Fruit fly (Drosophila melanogaster) whole organism, prepupa: ENCODE results near the gene CG5455.

Source experiments
- Blimp-1 ChIP-seq: fragments of 200-800 bp; sonication (Bioruptor generic); optimal IDR thresholded peaks from 3 replicates; lab custom pipeline; 2017; ENCODE audit warnings: missing biosample characterization, missing genetic modification characterization, mild to moderate bottlenecking, moderate library complexity, missing genetic modification reagents
- CG10631 ChIP-seq: fragments of 200-800 bp; sonication (Bioruptor generic); optimal IDR thresholded peaks from 2 replicates; lab custom pipeline; 2016; ENCODE audit warnings: missing biosample characterization, missing genetic modification characterization
- CG10669 ChIP-seq: fragments of 200-800 bp; sonication (Bioruptor generic); optimal IDR thresholded peaks from 3 replicates; lab custom pipeline; 2018; ENCODE audit warnings: missing biosample characterization, mild to moderate bottlenecking, missing genetic modification characterization, moderate library complexity
- CG11294 ChIP-seq: fragments of 200-800 bp; sonication (Bioruptor generic); IDR thresholded peaks from 2 replicates; pipeline ENCODE4 v1.3.6; 2022; ENCODE audit warnings: missing biosample characterization, missing genetic modification characterization
- CG11762 ChIP-seq: fragments of 200-800 bp; sonication (Bioruptor generic); optimal IDR thresholded peaks from 3 replicates; lab custom pipeline; 2016; ENCODE audit warnings: missing biosample characterization, missing genetic modification characterization; ENCODE audit not compliant: insufficient read depth
- CG15336 ChIP-seq: fragments of 200-800 bp; sonication (Bioruptor generic); IDR thresholded peaks from 2 replicates; pipeline ENCODE4 v1.3.6; 2022; ENCODE audit warnings: missing biosample characterization, missing genetic modification characterization
- CG1621 ChIP-seq: fragments of 200-800 bp; sonication (Bioruptor generic); optimal IDR thresholded peaks from 3 replicates; lab custom pipeline; 2018; ENCODE audit warnings: missing biosample characterization, mild to moderate bottlenecking, missing genetic modification characterization
- CG16779 ChIP-seq: fragments of 200-800 bp; sonication (Bioruptor generic); optimal IDR thresholded peaks from 3 replicates; lab custom pipeline; 2017; ENCODE audit warnings: missing biosample characterization, mild to moderate bottlenecking, missing genetic modification characterization
- CG3032 ChIP-seq: fragments of 200-800 bp; optimal IDR thresholded peaks from 2 replicates; lab custom pipeline; 2019; ENCODE audit warnings: missing biosample characterization, mild to moderate bottlenecking, missing genetic modification characterization, moderate library complexity
- CG34406 ChIP-seq: fragments of 200-800 bp; sonication (Bioruptor generic); optimal IDR thresholded peaks from 3 replicates; lab custom pipeline; 2016; ENCODE audit warnings: missing biosample characterization, missing genetic modification characterization
- CG4318 ChIP-seq: fragments of 200-800 bp; sonication (Bioruptor generic); optimal IDR thresholded peaks from 3 replicates; lab custom pipeline; 2017; ENCODE audit warnings: missing biosample characterization, mild to moderate bottlenecking, missing genetic modification characterization
- CG6163 ChIP-seq: fragments of 200-800 bp; sonication (Bioruptor generic); IDR thresholded peaks from 3 replicates; pipeline ENCODE4 v1.3.6; 2022; ENCODE audit warnings: missing biosample characterization, missing genetic modification characterization
- CG6276 ChIP-seq: fragments of 200-800 bp; sonication (Bioruptor generic); optimal IDR thresholded peaks from 2 replicates; lab custom pipeline; 2017; ENCODE audit warnings: missing biosample characterization, mild to moderate bottlenecking, missing genetic modification characterization
- CG6792 ChIP-seq: fragments of 200-800 bp; sonication (Bioruptor generic); optimal IDR thresholded peaks from 3 replicates; lab custom pipeline; 2016; ENCODE audit warnings: missing biosample characterization, missing genetic modification characterization
- CG6808 ChIP-seq: fragments of 200-800 bp; sonication (Bioruptor generic); optimal IDR thresholded peaks from 3 replicates; lab custom pipeline; 2017; ENCODE audit warnings: missing biosample characterization, missing genetic modification characterization, mild to moderate bottlenecking, moderate library complexity, missing genetic modification reagents
- CG7368 ChIP-seq: fragments of 200-800 bp; sonication (Bioruptor generic); optimal IDR thresholded peaks from 3 replicates; lab custom pipeline; 2016; ENCODE audit warnings: missing biosample characterization, missing genetic modification characterization
- CG8119 ChIP-seq: fragments of 200-800 bp; sonication (Bioruptor generic); IDR thresholded peaks from 3 replicates; pipeline ENCODE4 v1.3.6; 2022; ENCODE audit warnings: missing biosample characterization, missing genetic modification characterization
- CG8632 ChIP-seq: fragments of 200-800 bp; sonication (Bioruptor generic); optimal IDR thresholded peaks from 3 replicates; lab custom pipeline; 2016; ENCODE audit warnings: missing biosample characterization, missing genetic modification characterization
- Eip78C ChIP-seq: fragments of 200-800 bp; sonication (Bioruptor generic); peaks from one replicate; lab custom pipeline; 2016; ENCODE audit warnings: missing biosample characterization, missing genetic modification characterization
- Ets21C ChIP-seq: fragments of 200-800 bp; sonication (Bioruptor generic); optimal IDR thresholded peaks from 3 replicates; lab custom pipeline; 2016; ENCODE audit warnings: missing biosample characterization, missing genetic modification characterization
- Ets96B ChIP-seq: fragments of 200-800 bp; optimal IDR thresholded peaks from 2 replicates; lab custom pipeline; 2019; ENCODE audit warnings: missing biosample characterization, mild to moderate bottlenecking, missing genetic modification characterization, moderate library complexity
- Gug ChIP-seq: fragments of 200-800 bp; sonication (Bioruptor generic); IDR thresholded peaks from 2 replicates; pipeline ENCODE4 v1.3.6; 2022; ENCODE audit warnings: missing biosample characterization, missing genetic modification characterization
- Hr38 ChIP-seq: sonication (Bioruptor generic); optimal IDR thresholded peaks from 2 replicates; lab custom pipeline; 2016; ENCODE audit warnings: missing biosample characterization, missing genetic modification characterization
- Hr39 ChIP-seq: fragments of 200-800 bp; sonication (Bioruptor generic); optimal IDR thresholded peaks from 2 replicates; lab custom pipeline; 2016; ENCODE audit warnings: missing biosample characterization, missing genetic modification characterization
- Hr4 ChIP-seq: fragments of 200-800 bp; sonication (Bioruptor generic); optimal IDR thresholded peaks from 3 replicates; lab custom pipeline; 2016; ENCODE audit warnings: missing biosample characterization, missing genetic modification characterization
- Smox ChIP-seq: fragments of 200-800 bp; sonication (Bioruptor generic); optimal IDR thresholded peaks from 3 replicates; lab custom pipeline; 2016; ENCODE audit warnings: missing biosample characterization, missing genetic modification characterization
- Sox14 ChIP-seq: fragments of 200-800 bp; sonication (Bioruptor generic); optimal IDR thresholded peaks from 3 replicates; lab custom pipeline; 2016; ENCODE audit warnings: missing biosample characterization, missing genetic modification characterization
- Sox15 ChIP-seq: fragments of 200-800 bp; sonication (Bioruptor generic); optimal IDR thresholded peaks from 3 replicates; lab custom pipeline; 2016; ENCODE audit warnings: missing biosample characterization, missing genetic modification characterization
- achi ChIP-seq: fragments of 200-800 bp; sonication (Bioruptor generic); optimal IDR thresholded peaks from 3 replicates; lab custom pipeline; 2016; ENCODE audit warnings: missing biosample characterization, missing genetic modification characterization
- acj6 ChIP-seq: fragments of 200-800 bp; sonication (Bioruptor generic); optimal IDR thresholded peaks from 3 replicates; lab custom pipeline; 2016; ENCODE audit warnings: missing biosample characterization, missing genetic modification characterization
- dac ChIP-seq: fragments of 200-800 bp; sonication (Bioruptor generic); optimal IDR thresholded peaks from 2 replicates; lab custom pipeline; 2017; ENCODE audit warnings: missing biosample characterization, mild to moderate bottlenecking, missing genetic modification characterization
- dsx ChIP-seq: fragments of 200-800 bp; optimal IDR thresholded peaks from 3 replicates; lab custom pipeline; 2019; ENCODE audit warnings: missing biosample characterization, mild to moderate bottlenecking, missing genetic modification characterization, moderate library complexity; ENCODE audit not compliant: poor library complexity, severe bottlenecking
- eg ChIP-seq: fragments of 200-800 bp; sonication (Bioruptor generic); IDR thresholded peaks from 3 replicates; pipeline ENCODE4 v1.3.6; 2022; ENCODE audit warnings: missing biosample characterization, missing genetic modification characterization
- fd59A ChIP-seq: fragments of 200-800 bp; sonication (Bioruptor generic); optimal IDR thresholded peaks from 2 replicates; lab custom pipeline; 2017; ENCODE audit warnings: missing biosample characterization, mild to moderate bottlenecking, missing genetic modification characterization, missing genetic modification reagents
- fd85E ChIP-seq: fragments of 200-800 bp; sonication (Bioruptor generic); optimal IDR thresholded peaks from 3 replicates; lab custom pipeline; 2016; ENCODE audit warnings: missing biosample characterization, missing genetic modification characterization
- fkh ChIP-seq: fragments of 200-800 bp; sonication (Bioruptor generic); optimal IDR thresholded peaks from 3 replicates; lab custom pipeline; 2017; ENCODE audit warnings: missing biosample characterization, mild to moderate bottlenecking, missing genetic modification characterization, moderate library complexity
- pdm3 ChIP-seq: fragments of 200-800 bp; sonication (Bioruptor generic); optimal IDR thresholded peaks from 3 replicates; lab custom pipeline; 2016; ENCODE audit warnings: missing biosample characterization, missing genetic modification characterization
- salr ChIP-seq, 2 experiments: fragments of 200-800 bp; sonication (Bioruptor generic); optimal IDR thresholded peaks; 3 replicates each; lab custom pipeline; 2016 to 2018; ENCODE audit warnings: missing biosample characterization in 2 of 2, missing genetic modification characterization in 2 of 2, mild to moderate bottlenecking in 1 of 2
- spab ChIP-seq: fragments of 200-800 bp; sonication (Bioruptor generic); optimal IDR thresholded peaks from 2 replicates; lab custom pipeline; 2017; ENCODE audit warnings: missing biosample characterization, mild to moderate bottlenecking, missing genetic modification characterization, missing genetic modification reagents
- svp ChIP-seq: fragments of 200-800 bp; sonication (Bioruptor generic); peaks from one replicate; lab custom pipeline; 2016; ENCODE audit warnings: missing biosample characterization, missing genetic modification characterization

CG5455 gene

DNA sequence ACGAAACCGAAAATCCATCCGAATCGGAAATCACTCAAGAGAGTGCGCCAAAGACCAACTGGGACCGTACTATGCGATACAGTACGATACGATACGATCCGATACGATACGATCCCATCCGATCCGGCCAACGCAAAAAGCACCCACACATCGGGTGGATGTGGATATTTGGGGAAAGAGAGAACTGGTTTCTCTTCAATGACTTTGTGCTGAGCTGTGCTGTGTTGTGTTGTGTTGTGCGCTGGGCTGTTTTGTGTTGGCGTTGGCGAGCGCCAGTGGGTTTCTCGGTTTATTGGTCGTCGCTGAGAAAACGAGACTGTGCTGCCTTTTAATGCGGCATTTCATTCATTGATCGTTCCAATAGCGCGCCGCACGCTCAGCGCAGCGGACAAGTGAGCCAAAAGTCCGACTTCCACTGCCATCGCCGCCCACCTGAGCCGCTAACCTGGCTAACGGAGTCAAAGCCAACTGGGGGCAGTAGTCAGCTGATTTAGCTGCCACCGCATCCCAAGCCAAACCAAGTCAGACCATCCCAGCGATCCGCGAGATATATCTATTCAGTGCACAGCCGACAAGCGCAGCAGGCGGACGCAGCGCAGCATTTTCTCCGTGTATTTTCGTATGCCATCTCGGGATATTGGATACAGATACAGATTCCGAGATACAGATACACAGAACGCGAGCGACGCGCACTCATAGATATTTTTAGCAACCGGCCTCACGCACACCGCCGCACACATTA, 20.7 kb upstream of the CG5455 start, which contains the start of gene tx (continued):
- no peak for TF ChIP-seq spab (GFP tag; lab: Kevin White, UChicago)
- TF ChIP-seq Sox14 = no peak
- no peak for TF ChIP-seq achi (GFP tag; lab: Kevin White, UChicago)
- no peak for TF ChIP-seq Gug (GFP tag; lab: Robert Waterston, UW)
- no peak for TF ChIP-seq CG10631 (GFP tag; lab: Kevin White, UChicago)
- no peak for TF ChIP-seq CG3032 (tag; lab: Kevin White, UChicago)
- no peak for TF ChIP-seq Hr38
- no peak for TF ChIP-seq pdm3 (GFP tag; lab: Kevin White, UChicago)
- no peak for TF ChIP-seq Ets21C (GFP tag; lab: Kevin White, UChicago)
- no peak for TF ChIP-seq Hr39
- no peak for TF ChIP-seq fd59A
- TF ChIP-seq CG11294 = no peak
- TF ChIP-seq CG8119 (GFP tag; lab: Robert Waterston, UW) = no peak
- peak; percentile 73 for TF ChIP-seq Blimp-1 (GFP tag; lab: Kevin White, UChicago)
- TF ChIP-seq Smox (GFP tag; lab: Kevin White, UChicago) = no peak

DNA sequence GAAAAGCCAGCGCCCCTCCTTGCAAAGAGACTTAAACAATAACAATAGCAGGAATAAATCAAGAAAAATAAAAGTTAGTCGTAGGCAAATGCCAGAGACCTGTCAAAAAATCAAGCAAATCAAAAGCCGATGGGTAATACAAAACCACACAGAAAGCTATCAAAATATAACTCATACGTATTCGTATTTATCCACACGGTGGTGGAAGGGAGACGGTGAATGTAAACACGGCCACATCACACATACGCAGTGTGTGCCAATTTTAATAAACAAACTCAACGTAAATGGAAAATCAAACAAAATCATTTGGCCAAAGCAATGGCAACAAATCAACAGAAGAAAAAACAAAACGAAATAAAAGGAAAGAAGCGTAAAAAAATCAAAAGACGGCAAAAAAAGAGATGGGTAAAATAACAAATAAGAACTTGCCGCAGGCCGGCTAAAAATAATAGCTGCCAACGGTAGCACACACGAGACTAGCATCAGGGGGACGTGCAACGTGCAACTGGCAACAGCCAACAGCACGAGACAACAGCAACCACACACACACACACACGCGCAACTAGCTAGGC, 18.6 kb upstream of the CG5455 start:
- TF ChIP-seq dac (GFP tag; lab: Kevin White, UChicago) = no peak
- peak; percentile 14 for TF ChIP-seq dsx (GFP tag; lab: Kevin White, UChicago)
- peak; percentile 65 for TF ChIP-seq CG15336 (GFP tag; lab: Robert Waterston, UW)
- peak; percentile 51; the same call in 2 of the 3 replicates for TF ChIP-seq CG6163 (GFP tag; lab: Robert Waterston, UW)
- no peak for TF ChIP-seq CG6792 (GFP tag; lab: Kevin White, UChicago)
- TF ChIP-seq eg (GFP tag; lab: Robert Waterston, UW) = peak; percentile 72; the same call in 2 of the 3 replicates
- peak; percentile 55 for TF ChIP-seq CG8119 (GFP tag; lab: Robert Waterston, UW)
- peak; percentile 76 for TF ChIP-seq CG6276
- TF ChIP-seq fkh (GFP tag; lab: Kevin White, UChicago) = peak; percentile 17
- no peak for TF ChIP-seq CG7368
- TF ChIP-seq CG16779 (tag; lab: Kevin White, UChicago) = peak; percentile 11
- peak; percentile 3 for TF ChIP-seq spab (GFP tag; lab: Kevin White, UChicago)
- peak; percentile 5 for TF ChIP-seq CG6808 (GFP tag; lab: Kevin White, UChicago)

DNA sequence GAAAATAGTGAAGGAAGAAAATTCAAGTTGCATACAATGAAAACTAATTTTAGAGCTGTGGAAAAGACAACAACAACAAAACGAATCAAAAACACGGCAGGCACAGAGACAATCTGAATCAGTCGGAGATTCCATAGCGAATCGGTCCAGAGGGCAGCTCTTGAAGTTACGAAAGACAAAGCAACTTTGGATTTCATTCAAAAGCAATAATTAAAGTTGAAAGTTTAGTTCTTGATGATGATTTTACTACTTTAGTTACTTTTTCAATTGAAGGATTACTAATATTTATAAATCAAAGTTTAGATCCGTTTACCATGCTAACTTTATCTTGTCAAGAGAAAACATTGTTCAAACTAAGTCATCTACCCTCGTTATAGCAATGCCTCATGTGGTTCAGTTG, 18.0 kb upstream of the CG5455 start:
- peak; percentile 15; the same call in 1 of the 2 replicates for TF ChIP-seq CG15336 (GFP tag; lab: Robert Waterston, UW)
- TF ChIP-seq CG10631 (GFP tag; lab: Kevin White, UChicago) = peak; percentile 15
- no peak for TF ChIP-seq fd85E (GFP tag; lab: Kevin White, UChicago)
- TF ChIP-seq CG34406 (GFP tag; lab: Kevin White, UChicago) = no peak
- TF ChIP-seq Hr4 (GFP tag; lab: Kevin White, UChicago) = peak; percentile 12
- no peak for TF ChIP-seq acj6 (GFP tag; lab: Kevin White, UChicago)
- peak; percentile 1 for TF ChIP-seq CG4318 (GFP tag; lab: Kevin White, UChicago)
- peak; percentile 36 for TF ChIP-seq Eip78C (GFP tag; lab: Kevin White, UChicago)

DNA sequence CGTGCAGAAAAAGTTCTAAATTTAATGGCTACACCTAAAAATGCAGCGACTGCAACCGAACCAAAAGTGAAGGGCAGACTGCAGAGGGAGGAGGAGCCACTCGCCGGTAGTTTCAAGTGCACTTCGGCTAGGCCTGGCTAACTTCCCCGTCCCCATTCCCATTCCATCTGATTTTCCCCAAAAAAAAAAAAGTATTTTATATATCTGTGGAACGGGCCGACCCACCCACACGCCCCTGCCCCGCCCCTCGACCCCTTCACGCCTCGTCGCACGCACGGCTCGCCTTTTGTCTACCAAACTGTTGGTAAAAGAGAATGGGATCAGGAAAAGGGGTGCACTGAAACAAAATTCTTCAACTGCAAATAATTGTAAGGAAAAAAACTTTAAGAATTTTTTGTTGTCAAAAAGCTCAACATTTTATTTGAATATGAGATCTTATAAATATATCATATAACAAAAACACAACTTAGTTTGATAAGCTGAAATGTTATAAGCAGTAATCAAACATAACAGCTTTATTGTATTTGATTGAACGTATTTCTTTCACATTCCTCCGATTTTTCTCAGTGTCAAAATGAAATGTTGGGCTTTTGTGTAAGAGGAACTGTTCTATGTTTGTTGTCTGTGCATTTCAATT, 17.3 kb upstream of the CG5455 start:
- peak; percentile 56; the same call in 1 of the 3 replicates for TF ChIP-seq CG8119 (GFP tag; lab: Robert Waterston, UW)
- TF ChIP-seq Ets96B = peak; percentile 50
- TF ChIP-seq CG10631 (GFP tag; lab: Kevin White, UChicago) = peak; percentile 43
- peak; percentile 61 for TF ChIP-seq eg (GFP tag; lab: Robert Waterston, UW)
- TF ChIP-seq achi (GFP tag; lab: Kevin White, UChicago) = peak; percentile 65
- TF ChIP-seq Gug (GFP tag; lab: Robert Waterston, UW) = peak; percentile 53
- TF ChIP-seq CG7368 = no peak
- peak; percentile 35 for TF ChIP-seq CG11762 (GFP tag; lab: Kevin White, UChicago)
- peak in 1 of 2 experiments; percentile 44 for TF ChIP-seq salr (GFP tag; optimal IDR thresholded peaks at IDR 0.05; lab: Kevin White, UChicago)
- TF ChIP-seq svp = peak; percentile 51
- TF ChIP-seq fkh (GFP tag; lab: Kevin White, UChicago) = no peak
- TF ChIP-seq CG8632 (GFP tag; lab: Kevin White, UChicago) = no peak
- TF ChIP-seq Hr4 (GFP tag; lab: Kevin White, UChicago) = peak; percentile 40
- no peak for TF ChIP-seq CG6792 (GFP tag; lab: Kevin White, UChicago)
- TF ChIP-seq fd59A = no peak
- no peak for TF ChIP-seq CG1621 (tag; lab: Kevin White, UChicago)
- TF ChIP-seq acj6 (GFP tag; lab: Kevin White, UChicago) = no peak
- peak; percentile 86 for TF ChIP-seq Eip78C (GFP tag; lab: Kevin White, UChicago)
- TF ChIP-seq Hr39 = no peak
- TF ChIP-seq Sox15 (GFP tag; lab: Kevin White, UChicago) = no peak
- TF ChIP-seq CG10669 (GFP tag; lab: Kevin White, UChicago) = peak; percentile 26
- TF ChIP-seq Blimp-1 (GFP tag; lab: Kevin White, UChicago) = no peak
